Fruit fly (Drosophila melanogaster) Kc167 (cell line): Measurements from ENCODE around the gene Snoo.

Experiments used
- psq ChIP-seq: fragments of >200 bp; optimal IDR thresholded peaks from 2 replicates; lab custom pipeline; 2017; ENCODE audit warnings: missing external identifiers
- ttk ChIP-seq: sonication (Bioruptor generic); optimal IDR thresholded peaks from 2 replicates; lab custom pipeline; 2017; ENCODE audit warnings: missing external identifiers

DNA sequence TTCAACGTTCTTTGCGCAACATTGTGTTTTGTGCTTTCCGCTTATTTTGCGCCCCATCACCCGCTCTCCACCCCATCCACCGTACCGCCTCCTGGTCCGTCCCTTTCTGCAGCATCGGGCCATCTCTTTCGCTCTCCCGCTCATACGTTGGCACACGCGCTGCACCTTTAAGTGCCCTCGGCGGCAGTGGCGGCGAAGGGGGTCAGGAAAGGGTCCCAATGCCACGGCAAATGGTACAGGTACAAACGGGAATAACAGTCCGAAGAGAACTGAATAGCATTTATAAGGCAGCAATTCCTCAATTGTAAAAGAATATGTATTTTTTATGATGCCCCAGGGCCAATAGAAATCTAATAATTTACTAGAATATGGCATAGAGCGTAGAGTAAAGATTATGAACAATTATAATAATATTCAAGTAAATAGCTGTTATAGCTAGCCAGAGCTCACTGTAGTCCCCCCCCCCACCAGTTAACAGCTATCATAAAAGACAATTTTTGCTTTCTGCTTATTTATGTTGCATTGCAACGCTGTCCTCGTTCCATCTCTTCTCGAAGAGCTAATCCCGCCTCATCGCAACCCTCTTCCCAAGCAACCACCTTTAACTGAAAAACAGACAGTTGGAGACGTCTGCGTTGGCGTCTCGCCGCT is 72.7 kb downstream of the Snoo start:
- TF ChIP-seq psq (no peak), ttk (lab: Kevin White, UChicago) (no peak)
